Fruit fly (Drosophila melanogaster) Kc167 (cell line): ENCODE data around the gene CG13086.

Experiments used
- h ChIP-seq: fragments of >200 bp; optimal IDR thresholded peaks from 3 replicates; lab custom pipeline; 2018; ENCODE audit warnings: missing external identifiers
- insv ChIP-seq: fragments of >200 bp; optimal IDR thresholded peaks from 3 replicates; lab custom pipeline; 2018; ENCODE audit warnings: missing external identifiers

DNA sequence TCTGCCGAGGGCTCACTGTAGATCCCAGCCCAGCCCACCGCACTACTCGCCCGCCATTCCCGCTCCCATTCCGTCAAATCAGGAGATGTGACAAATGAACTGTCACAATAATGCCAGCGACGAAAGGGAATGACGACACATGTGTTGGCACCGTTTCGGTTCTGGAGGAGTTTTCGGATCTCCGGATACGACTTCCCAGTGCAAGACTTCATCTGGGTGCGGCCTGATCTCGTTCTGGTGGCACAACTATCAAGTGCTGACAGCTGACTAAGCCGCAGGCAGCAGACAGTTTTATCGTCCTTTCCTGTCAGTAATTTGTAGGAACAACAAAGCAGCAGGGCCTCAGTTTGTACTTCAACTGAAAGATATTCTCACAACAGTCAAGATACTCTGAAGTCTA, 41.4 kb upstream of the CG13086 start:
- TF ChIP-seq insv = no peak
- TF ChIP-seq h (lab: Kevin White, UChicago) = no peak
